Worm (Caenorhabditis elegans) whole organism, early embryonic: ENCODE results near the gene C41H7.9.

ENCODE experiments used
- B0310.2 ChIP-seq: sonication (generic microtip); optimal IDR thresholded peaks from 2 replicates; lab custom pipeline; 2016; ENCODE audit warnings: mild to moderate bottlenecking, missing genetic modification characterization, missing compliant biosample characterization
- F13C5.2 ChIP-seq: sonication (generic microtip); optimal IDR thresholded peaks from 2 replicates; lab custom pipeline; 2017; ENCODE audit warnings: mild to moderate bottlenecking, missing genetic modification characterization, inconsistent platforms, missing compliant biosample characterization
- aly-1 ChIP-seq: sonication (generic microtip); optimal IDR thresholded peaks from 2 replicates; lab custom pipeline; 2016; ENCODE audit warnings: missing genetic modification characterization, missing compliant biosample characterization
- ama-1 ChIP-seq: fragments of 150-350 bp; optimal IDR thresholded peaks from 2 replicates; lab custom pipeline; 2014
- ceh-13 ChIP-seq: fragments of 200-800 bp; sonication (Bioruptor generic); optimal IDR thresholded peaks from 2 replicates; lab custom pipeline; 2018; ENCODE audit warnings: mild to moderate bottlenecking, missing genetic modification characterization, missing compliant biosample characterization
- ceh-36 ChIP-seq: sonication (generic microtip); optimal IDR thresholded peaks from 2 replicates; lab custom pipeline; 2016; ENCODE audit warnings: missing genetic modification characterization, inconsistent platforms, missing compliant biosample characterization
- ets-7 ChIP-seq: sonication (generic microtip); optimal IDR thresholded peaks from 2 replicates; lab custom pipeline; 2016; ENCODE audit warnings: missing genotype, missing genetic modification characterization, missing compliant biosample characterization
- flt-1 ChIP-seq: fragments of 200-800 bp; sonication (Bioruptor generic); IDR thresholded peaks from 2 replicates; pipeline ENCODE4 v1.3.6; 2022; ENCODE audit warnings: missing genetic modification characterization, missing compliant biosample characterization
- hmbx-1 ChIP-seq: sonication (generic microtip); optimal IDR thresholded peaks from 2 replicates; lab custom pipeline; 2016; ENCODE audit warnings: mild to moderate bottlenecking, missing genetic modification characterization, missing compliant biosample characterization
- hmg-4 ChIP-seq: fragments of 200-800 bp; sonication (Bioruptor generic); optimal IDR thresholded peaks from 2 replicates; lab custom pipeline; 2018; ENCODE audit warnings: mild to moderate bottlenecking, missing genetic modification characterization, missing compliant biosample characterization
- hnd-1 ChIP-seq: sonication (generic microtip); optimal IDR thresholded peaks from 2 replicates; lab custom pipeline; 2016; ENCODE audit warnings: missing genetic modification characterization, missing compliant biosample characterization
- pes-1 ChIP-seq: fragments of 200-800 bp; sonication (Bioruptor generic); IDR thresholded peaks from 2 replicates; pipeline ENCODE4 v1.3.6; 2022; ENCODE audit warnings: missing genetic modification reagents, missing genetic modification characterization, missing compliant biosample characterization
- scrt-1 ChIP-seq: fragments of 200-800 bp; sonication (Bioruptor generic); IDR thresholded peaks from 2 replicates; pipeline ENCODE4 v1.3.6; 2022; ENCODE audit warnings: missing genetic modification characterization, missing compliant biosample characterization
- sea-1 ChIP-seq: fragments of 200-800 bp; sonication (Bioruptor generic); conservative IDR thresholded peaks from 2 replicates; pipeline ENCODE4 v1.3.6; 2022; ENCODE audit warnings: missing genetic modification characterization, missing compliant biosample characterization
- tbx-11 ChIP-seq: fragments of 200-800 bp; sonication (Bioruptor generic); IDR thresholded peaks from 2 replicates; pipeline ENCODE4 v1.3.6; 2022; ENCODE audit warnings: missing genetic modification characterization, missing compliant biosample characterization
- tbx-37 ChIP-seq: fragments of 200-800 bp; sonication (Bioruptor generic); conservative IDR thresholded peaks from 2 replicates; pipeline ENCODE4 v1.3.6; 2022; ENCODE audit warnings: missing genetic modification reagents, missing genetic modification characterization, missing compliant biosample characterization
- tra-4 ChIP-seq: sonication (generic microtip); optimal IDR thresholded peaks from 2 replicates; lab custom pipeline; 2017; ENCODE audit warnings: missing genetic modification characterization, missing compliant biosample characterization

The C41H7.9 gene

DNA sequence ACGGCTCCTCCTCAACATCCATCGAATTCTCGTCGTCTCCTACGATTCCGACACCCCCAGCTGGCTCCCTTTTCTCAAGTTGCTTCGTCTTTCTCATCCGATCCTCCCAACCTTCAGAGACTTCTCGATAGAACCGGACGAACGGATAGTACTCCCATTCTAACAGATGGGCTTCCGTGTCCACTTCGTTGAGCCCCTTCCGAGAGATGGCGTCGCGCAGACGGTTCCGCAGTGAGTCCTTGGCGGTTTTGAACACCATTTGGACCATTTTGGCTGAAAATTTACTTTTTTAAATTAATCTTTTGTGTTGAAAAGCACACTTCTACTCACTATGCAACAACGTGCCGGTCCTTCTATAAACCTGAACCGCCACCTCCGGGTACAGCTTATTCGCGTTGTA lies 41.7 kb upstream of the C41H7.9 start:
- no peak for TF ChIP-seq tra-4 (tag; lab: Kevin White, UChicago)
- TF ChIP-seq ama-1 (lab: Kevin White, UChicago): no peak
- TF ChIP-seq scrt-1 (GFP tag; lab: Robert Waterston, UW): no peak
- TF ChIP-seq tbx-37: no peak
- TF ChIP-seq B0310.2: no peak

DNA sequence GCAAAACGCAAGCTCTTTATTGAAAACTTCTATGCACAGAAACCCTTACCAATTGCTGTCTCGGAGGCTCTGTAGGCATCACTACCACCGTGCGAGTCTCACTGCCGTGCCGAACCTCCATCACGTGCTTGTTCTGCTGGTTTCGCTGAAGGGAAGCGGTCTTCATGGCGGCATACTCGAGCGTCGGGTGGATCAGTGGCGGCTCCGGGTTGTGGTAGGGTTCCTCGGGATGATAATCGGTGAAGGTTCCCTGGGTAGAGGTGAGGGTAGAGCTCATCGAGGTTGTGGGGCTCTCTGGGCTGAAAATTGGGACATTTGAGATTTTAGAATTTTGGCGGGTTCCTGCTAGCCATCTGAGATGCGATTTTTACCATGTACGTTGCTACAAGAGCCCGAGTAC lies 40.8 kb upstream of the C41H7.9 start:
- TF ChIP-seq sea-1 (GFP tag; lab: Robert Waterston, UW) (no peak), hmbx-1 (tag; lab: Kevin White, UChicago) (no peak), tra-4 (tag; lab: Kevin White, UChicago) (no peak), flt-1 (GFP tag; lab: Robert Waterston, UW) (no peak), scrt-1 (GFP tag; lab: Robert Waterston, UW) (no peak), pes-1 (GFP tag; lab: Robert Waterston, UW) (no peak)

DNA sequence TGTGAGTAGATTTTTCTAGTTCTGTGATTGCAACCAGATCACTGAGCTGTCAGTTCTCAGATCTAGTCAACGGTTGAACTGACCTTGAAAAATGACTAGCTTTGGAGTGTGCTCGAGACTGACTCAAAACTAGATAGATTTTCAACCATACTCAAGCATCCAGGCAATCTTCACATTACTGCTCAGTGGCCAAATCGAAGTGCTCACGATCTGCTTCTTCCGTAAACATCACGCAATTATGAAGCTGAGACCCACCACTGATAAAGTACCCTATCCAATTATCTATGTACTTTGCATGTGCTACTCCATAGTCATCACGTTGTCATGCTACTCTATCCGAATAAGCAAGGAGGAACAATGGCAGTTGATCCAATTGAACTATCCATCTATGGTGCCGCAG lies 39.3 kb upstream of the C41H7.9 start:
- no peak for TF ChIP-seq scrt-1 (GFP tag; lab: Robert Waterston, UW)

DNA sequence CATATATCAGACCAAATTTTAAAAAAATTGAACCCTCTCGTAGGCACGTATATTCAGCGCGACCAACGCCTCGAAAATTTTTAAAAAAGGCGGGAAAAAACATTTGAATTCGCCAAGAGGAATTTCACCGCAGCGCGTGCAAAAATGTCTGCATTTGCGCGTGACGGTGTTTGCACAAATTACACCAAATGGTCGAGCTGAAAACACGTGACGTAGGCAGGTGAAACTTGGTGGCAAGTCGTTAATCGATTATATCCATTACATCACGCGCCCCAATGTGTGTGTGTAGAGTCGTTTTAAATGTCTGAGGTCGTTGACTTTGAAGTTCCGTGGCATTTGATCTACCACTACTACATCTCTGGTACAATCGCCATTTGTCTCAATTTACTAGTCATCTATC lies 38.7 kb upstream of the C41H7.9 start, which contains the start of gene sri-31:
Gene sri-31 (plus strand): TSS at position 301 of the 400 bp plus-strand sequence.
- no peak for TF ChIP-seq ceh-13 (GFP tag; lab: Kevin White, UChicago)

DNA sequence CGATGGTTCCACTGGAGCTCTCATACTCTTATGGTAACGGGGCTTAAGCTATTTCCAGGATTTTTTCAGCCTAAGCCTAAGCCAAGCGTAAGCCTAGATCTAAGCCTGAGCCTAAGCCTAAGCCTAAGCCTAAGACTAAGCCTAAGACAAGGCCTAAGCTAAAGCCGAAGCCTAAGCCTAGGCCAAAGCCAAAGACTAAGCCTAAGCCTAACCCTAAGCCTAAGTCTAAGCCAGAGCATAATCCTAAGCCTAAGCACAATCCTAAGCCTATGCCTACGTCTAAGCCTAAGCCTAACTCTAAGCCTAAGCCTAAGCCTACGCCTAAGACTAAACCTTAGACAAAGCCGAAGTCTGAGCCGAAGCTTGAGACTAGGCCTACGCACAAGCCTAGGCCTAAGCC lies 37.0 kb upstream of the C41H7.9 start:
- no peak for TF ChIP-seq flt-1 (GFP tag; lab: Robert Waterston, UW)
- TF ChIP-seq tbx-11 (GFP tag; lab: Robert Waterston, UW): no peak
- no peak for TF ChIP-seq ets-7 (tag; lab: Kevin White, UChicago)
- TF ChIP-seq ceh-36: peak; percentile 87

DNA sequence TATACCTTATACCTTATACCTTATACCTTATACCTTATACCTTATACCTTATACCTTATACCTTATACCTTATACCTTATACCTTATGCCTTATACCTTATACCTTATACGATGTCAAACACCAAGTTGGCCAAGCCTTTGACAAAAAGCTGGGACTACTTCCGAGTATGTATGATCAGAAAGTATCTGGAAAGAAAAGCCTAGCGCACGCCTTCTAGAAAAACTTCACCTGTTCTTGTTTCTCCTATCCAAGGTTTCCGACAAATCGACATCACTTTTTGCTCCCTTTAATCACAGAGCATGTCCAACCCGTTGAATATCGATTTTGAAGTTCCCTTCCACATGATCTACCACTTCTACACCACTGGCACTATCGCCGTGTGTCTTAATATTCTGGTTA lies 36.3 kb upstream of the C41H7.9 start, which contains the start of gene sri-28:
Gene sri-28 (plus strand): TSS at position 301 of the 400 bp plus-strand sequence.
- TF ChIP-seq tra-4 (tag; lab: Kevin White, UChicago) (no peak), pes-1 (GFP tag; lab: Robert Waterston, UW) (no peak)

DNA sequence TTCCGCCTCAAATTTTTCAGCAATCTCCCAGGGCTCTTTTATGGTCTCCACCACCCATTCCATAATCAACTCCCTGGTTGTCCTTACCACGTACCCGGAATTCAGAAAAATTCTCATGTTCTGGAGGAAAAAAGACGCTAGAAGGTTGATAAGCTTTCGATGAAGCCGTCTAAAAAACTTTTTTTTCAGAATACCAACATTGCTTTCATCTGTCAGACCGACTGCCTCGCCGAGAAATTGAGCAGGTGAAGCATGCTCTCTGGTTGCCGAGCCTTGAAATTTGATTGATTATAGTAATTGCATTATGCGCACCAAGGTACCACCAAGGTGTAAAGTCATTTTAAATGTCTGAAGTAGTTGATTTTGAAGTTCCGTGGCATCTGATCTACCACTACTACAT lies 33.8 kb upstream of the C41H7.9 start, which contains the start of gene sri-30:
Gene sri-30 (plus strand): TSS at position 301 of the 400 bp plus-strand sequence.
- TF ChIP-seq aly-1 (tag; lab: Kevin White, UChicago) (no peak), pes-1 (GFP tag; lab: Robert Waterston, UW) (no peak), scrt-1 (GFP tag; lab: Robert Waterston, UW) (no peak), B0310.2 (no peak), F13C5.2 (tag; lab: Kevin White, UChicago) (no peak), ceh-13 (GFP tag; lab: Kevin White, UChicago) (no peak), flt-1 (GFP tag; lab: Robert Waterston, UW) (no peak), ama-1 (lab: Kevin White, UChicago) (no peak), ceh-36 (no peak), tbx-11 (GFP tag; lab: Robert Waterston, UW) (no peak), hnd-1 (no peak), ets-7 (tag; lab: Kevin White, UChicago) (no peak), tbx-37 (no peak), sea-1 (GFP tag; lab: Robert Waterston, UW) (no peak), tra-4 (tag; lab: Kevin White, UChicago) (no peak)

DNA sequence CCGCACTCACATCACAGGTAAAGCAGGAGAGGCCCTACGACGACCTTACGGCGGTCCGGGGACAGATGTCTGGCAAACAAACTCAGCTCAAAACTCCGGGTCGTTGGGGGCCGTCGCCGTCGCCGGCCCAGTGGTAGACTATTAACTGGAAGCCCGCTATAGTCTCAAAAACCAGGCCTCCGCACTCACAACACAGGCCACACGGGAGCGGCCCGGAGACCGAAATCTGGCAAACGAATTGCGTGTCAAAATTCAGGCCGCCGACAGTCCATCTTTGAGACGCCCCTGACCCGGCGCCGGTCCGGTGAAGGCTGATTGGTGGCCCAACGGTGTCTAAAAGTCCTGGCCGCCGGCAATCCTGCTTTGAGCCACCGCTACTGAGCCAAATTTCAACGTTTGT lies 33.4 kb upstream of the C41H7.9 start:
- TF ChIP-seq hmg-4 (GFP tag; lab: Kevin White, UChicago) (no peak), sea-1 (GFP tag; lab: Robert Waterston, UW) (no peak), pes-1 (GFP tag; lab: Robert Waterston, UW) (no peak), hnd-1 (no peak), B0310.2 (no peak), scrt-1 (GFP tag; lab: Robert Waterston, UW) (no peak), ama-1 (lab: Kevin White, UChicago) (no peak), tbx-11 (GFP tag; lab: Robert Waterston, UW) (no peak), tra-4 (tag; lab: Kevin White, UChicago) (no peak), ceh-13 (GFP tag; lab: Kevin White, UChicago) (no peak), ceh-36 (no peak), flt-1 (GFP tag; lab: Robert Waterston, UW) (no peak)

DNA sequence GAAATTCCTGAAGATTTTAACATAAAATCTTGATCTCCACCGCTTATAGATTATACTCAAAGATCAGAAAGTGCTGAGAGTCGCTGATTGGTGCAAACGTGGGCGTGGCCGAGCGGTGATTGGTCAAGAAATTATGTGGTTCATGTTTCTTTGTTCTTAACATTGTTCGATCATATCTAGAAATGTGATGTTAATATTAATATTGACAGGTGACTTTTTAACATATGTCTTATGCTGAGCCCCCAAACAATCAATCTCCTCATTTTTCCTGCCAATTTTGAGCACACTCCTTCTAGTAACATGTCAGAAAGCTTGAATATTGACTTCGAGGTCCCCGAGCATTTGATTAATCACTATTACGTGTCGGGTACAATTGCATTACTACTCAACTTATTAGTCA lies 32.0 kb upstream of the C41H7.9 start, which contains the start of gene sri-29:
Gene sri-29 (plus strand): TSS at position 301 of the 400 bp plus-strand sequence.
- TF ChIP-seq flt-1 (GFP tag; lab: Robert Waterston, UW) (no peak), ama-1 (lab: Kevin White, UChicago) (no peak), ceh-36 (no peak), aly-1 (tag; lab: Kevin White, UChicago) (no peak), F13C5.2 (tag; lab: Kevin White, UChicago) (no peak), pes-1 (GFP tag; lab: Robert Waterston, UW) (no peak), tra-4 (tag; lab: Kevin White, UChicago) (no peak), scrt-1 (GFP tag; lab: Robert Waterston, UW) (no peak)
